Worm (Caenorhabditis elegans): Measurements from ENCODE around the gene oxy-4.

DNA sequence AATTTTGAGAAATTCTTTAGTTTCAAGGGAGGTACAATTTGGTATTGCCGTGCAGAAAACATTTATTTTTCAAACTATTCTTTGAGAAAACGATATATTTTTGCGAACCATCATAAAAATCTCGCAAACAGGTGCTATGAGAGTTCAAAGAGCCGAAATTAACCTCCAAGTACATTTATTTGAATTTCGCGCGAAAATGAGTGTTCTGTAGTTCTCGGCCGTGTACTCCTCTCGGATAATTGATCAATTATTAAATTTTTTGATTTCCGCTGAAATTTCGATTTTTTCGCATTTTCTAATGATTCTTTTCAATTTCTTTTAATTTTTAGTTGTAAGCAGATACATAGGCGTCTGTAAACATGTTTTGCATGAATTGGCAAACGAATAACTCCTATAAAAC lies 31.6 kb upstream of the oxy-4 start:
- no peak for TF ChIP-seq snpc-4 (tag; optimal IDR thresholded peaks at IDR 0.05)
- TF ChIP-seq pha-4 (GFP tag; IDR thresholded peaks at IDR 0.05) = no peak
- TF ChIP-seq pha-4 (tag; optimal IDR thresholded peaks at IDR 0.05) = no peak
- no peak for TF ChIP-seq R02D3.7 (tag; optimal IDR thresholded peaks at IDR 0.05)
- no peak for TF ChIP-seq ama-1 (optimal IDR thresholded peaks at IDR 0.05)
- TF ChIP-seq ceh-82 (tag; optimal IDR thresholded peaks at IDR 0.05) = no peak

Data from whole organism, L4 larva.